Fruit fly (Drosophila melanogaster) whole organism: Measurements from ENCODE around the gene CG42594.

ENCODE experiments used
- CG8478 ChIP-seq: fragments of >200 bp; optimal IDR thresholded peaks from 2 replicates; lab custom pipeline; 2018; ENCODE audit warnings: inconsistent platforms
- pan ChIP-seq: fragments of >200 bp; optimal IDR thresholded peaks from 2 replicates; lab custom pipeline; 2017
- psq ChIP-seq: fragments of >200 bp; optimal IDR thresholded peaks from 2 replicates; lab custom pipeline; 2017

DNA sequence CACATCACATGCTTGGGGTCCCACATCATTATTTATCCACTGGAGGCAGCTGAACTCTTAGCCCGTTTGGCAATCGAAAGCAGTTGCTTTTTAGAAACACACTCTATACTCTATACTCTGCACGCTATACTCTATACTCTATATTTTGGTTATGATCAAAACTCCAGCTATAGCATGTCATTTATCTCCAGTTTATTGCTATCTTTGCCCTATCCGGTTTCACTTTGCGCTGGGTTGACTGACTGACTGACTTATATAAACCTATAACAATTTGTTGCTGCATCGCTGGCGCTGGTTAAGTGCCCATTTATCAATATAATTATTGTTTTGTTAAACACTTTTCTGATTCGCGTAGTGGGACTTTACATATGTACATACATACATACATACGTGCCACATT, 102.9 kb downstream of the CG42594 start:
- TF ChIP-seq CG8478 (lab: Kevin White, UChicago) (no peak), pan (lab: Kevin White, UChicago) (no peak), psq (lab: Kevin White, UChicago) (no peak)
